Worm (Caenorhabditis elegans) whole organism, L1 larva: ENCODE data around the gene cutl-19.
A peak's percentile ranks its signal among the peaks of the same experiment; 100 is the strongest.

Source experiments
- C34B4.2 ChIP-seq: sonication (generic microtip); optimal IDR thresholded peaks from 2 replicates; lab custom pipeline; 2017; ENCODE audit warnings: mild to moderate bottlenecking, missing genetic modification characterization, missing compliant biosample characterization
- F16B12.6 ChIP-seq: fragments of 150-350 bp; optimal IDR thresholded peaks from 2 replicates; lab custom pipeline; 2014; ENCODE audit warnings: missing biosample characterization, missing genetic modification characterization
- aly-2 ChIP-seq: fragments of 150-350 bp; optimal IDR thresholded peaks from 2 replicates; lab custom pipeline; 2014; ENCODE audit warnings: missing biosample characterization, missing genetic modification characterization
- blmp-1 ChIP-seq: fragments of 150-350 bp; optimal IDR thresholded peaks from 2 replicates; lab custom pipeline; 2014; ENCODE audit warnings: missing biosample characterization, missing genetic modification characterization
- ceh-63 ChIP-seq: fragments of 200-800 bp; sonication (Bioruptor generic); optimal IDR thresholded peaks from 2 replicates; lab custom pipeline; 2018; ENCODE audit warnings: mild to moderate bottlenecking, missing genetic modification characterization, missing compliant biosample characterization
- ceh-82 ChIP-seq, 3 experiments: fragments of 150-350 bp in 1 of 3; sonication (generic microtip) in 2 of 3; optimal IDR thresholded peaks; 2 replicates each; lab custom pipeline; 2014 to 2017; ENCODE audit warnings: missing biosample characterization in 3 of 3, missing genetic modification characterization in 3 of 3
- ceh-88 ChIP-seq: fragments of 200-800 bp; sonication (Bioruptor generic); IDR thresholded peaks from 2 replicates; pipeline ENCODE4 v1.3.6; 2022; ENCODE audit warnings: missing genetic modification characterization, missing compliant biosample characterization
- ceh-90 ChIP-seq: sonication (generic microtip); optimal IDR thresholded peaks from 2 replicates; lab custom pipeline; 2016; ENCODE audit warnings: missing genetic modification characterization, missing compliant biosample characterization
- ces-1 ChIP-seq: fragments of 150-350 bp; optimal IDR thresholded peaks from 2 replicates; lab custom pipeline; 2014; ENCODE audit warnings: missing biosample characterization, missing genetic modification reagents, missing genetic modification characterization
- dpl-1 ChIP-seq, 3 experiments: fragments of 150-350 bp in 2 of 3; sonication (generic microtip) in 1 of 3; optimal IDR thresholded peaks; 2 replicates each; lab custom pipeline; 2014 to 2017; ENCODE audit warnings: missing biosample characterization in 3 of 3, missing genetic modification characterization in 3 of 3, missing genetic modification reagents in 3 of 3
- efl-1 ChIP-seq, 4 experiments: fragments of 150-350 bp; optimal IDR thresholded peaks in 3 of 4; peaks in 1 of 4; 1 replicate in 1 of 4; 2 replicates in 3 of 4; lab custom pipeline; 2014; ENCODE audit warnings: missing biosample characterization in 2 of 4, missing genetic modification characterization in 2 of 4, missing genetic modification reagents in 2 of 4
- efl-3 ChIP-seq: fragments of 200-800 bp; sonication (Bioruptor generic); optimal IDR thresholded peaks from 2 replicates; lab custom pipeline; 2018; ENCODE audit warnings: mild to moderate bottlenecking, missing genetic modification characterization, missing compliant biosample characterization
- egl-13 ChIP-seq: sonication (generic microtip); optimal IDR thresholded peaks from 2 replicates; lab custom pipeline; 2016; ENCODE audit warnings: missing genotype, missing genetic modification reagents, missing genetic modification characterization, missing compliant biosample characterization
- elt-2 ChIP-seq: sonication (generic microtip); optimal IDR thresholded peaks from 2 replicates; lab custom pipeline; 2016; ENCODE audit warnings: missing genetic modification characterization, mild to moderate bottlenecking, inconsistent platforms, missing compliant biosample characterization, missing genetic modification reagents
- elt-3 ChIP-seq, 6 experiments: fragments of 150-350 bp in 1 of 6; sonication (generic microtip); optimal IDR thresholded peaks; 2 replicates each; lab custom pipeline; 2017 to 2018; ENCODE audit warnings: missing biosample characterization in 6 of 6, missing genetic modification characterization in 6 of 6, inconsistent platforms in 1 of 6
- ets-5 ChIP-seq: fragments of 200-800 bp; sonication (Bioruptor generic); IDR thresholded peaks from 2 replicates; pipeline ENCODE4 v1.3.6; 2022; ENCODE audit warnings: missing genetic modification characterization, missing compliant biosample characterization
- fkh-10 ChIP-seq: sonication (generic microtip); optimal IDR thresholded peaks from 2 replicates; lab custom pipeline; 2017; ENCODE audit warnings: missing biosample characterization, missing genetic modification reagents, missing genetic modification characterization
- fkh-4 ChIP-seq: sonication (generic microtip); optimal IDR thresholded peaks from 2 replicates; lab custom pipeline; 2016; ENCODE audit warnings: missing compliant biosample characterization, missing genetic modification characterization, borderline replicate concordance
- grh-1 ChIP-seq: fragments of 200-800 bp; sonication (Bioruptor generic); IDR thresholded peaks from 2 replicates; pipeline ENCODE4 v1.3.6; 2022; ENCODE audit warnings: missing genetic modification reagents, missing genetic modification characterization, missing compliant biosample characterization
- hlh-4 ChIP-seq: sonication (generic microtip); optimal IDR thresholded peaks from 2 replicates; lab custom pipeline; 2016; ENCODE audit warnings: mild to moderate bottlenecking, missing genetic modification characterization, missing compliant biosample characterization
- irx-1 ChIP-seq: sonication (generic microtip); optimal IDR thresholded peaks from 2 replicates; lab custom pipeline; 2016; ENCODE audit warnings: missing genetic modification characterization, missing compliant biosample characterization
- jun-1 ChIP-seq: fragments of 150-350 bp; optimal IDR thresholded peaks from 2 replicates; lab custom pipeline; 2014; ENCODE audit warnings: missing biosample characterization, missing genetic modification reagents, missing genetic modification characterization
- lin-14 ChIP-seq: fragments of 200-800 bp; sonication (Bioruptor generic); optimal IDR thresholded peaks from 2 replicates; lab custom pipeline; 2018; ENCODE audit warnings: mild to moderate bottlenecking, missing genetic modification characterization, moderate library complexity, missing compliant biosample characterization
- lin-15B ChIP-seq: fragments of 150-350 bp; sonication (generic microtip); optimal IDR thresholded peaks from 3 replicates; lab custom pipeline; 2014; ENCODE audit warnings: missing biosample characterization, missing genetic modification characterization
- lin-35 ChIP-seq, 2 experiments: fragments of 150-350 bp; optimal IDR thresholded peaks; 2 replicates each; lab custom pipeline; 2014; ENCODE audit warnings: missing biosample characterization in 2 of 2, missing genetic modification characterization in 2 of 2, missing genetic modification reagents in 2 of 2
- lir-3 ChIP-seq: sonication (generic microtip); optimal IDR thresholded peaks from 2 replicates; lab custom pipeline; 2016; ENCODE audit warnings: mild to moderate bottlenecking, missing genetic modification characterization, moderate library complexity, missing compliant biosample characterization; ENCODE audit not compliant: poor library complexity
- lsy-2 ChIP-seq, 2 experiments: fragments of 150-350 bp; optimal IDR thresholded peaks; 2 replicates each; lab custom pipeline; 2014; ENCODE audit warnings: missing biosample characterization in 2 of 2, missing genetic modification characterization in 2 of 2
- mdl-1 ChIP-seq, 2 experiments: fragments of 150-350 bp; optimal IDR thresholded peaks; 2 replicates each; lab custom pipeline; 2014 to 2017; ENCODE audit warnings: missing biosample characterization in 2 of 2, missing genetic modification characterization in 2 of 2, inconsistent platforms in 1 of 2
- nhr-11 ChIP-seq: fragments of 150-350 bp; optimal IDR thresholded peaks from 2 replicates; lab custom pipeline; 2014; ENCODE audit warnings: missing biosample characterization, missing genetic modification characterization
- nhr-20 ChIP-seq: sonication (generic microtip); optimal IDR thresholded peaks from 2 replicates; lab custom pipeline; 2016; ENCODE audit warnings: mild to moderate bottlenecking, missing genetic modification characterization, missing compliant biosample characterization
- nhr-237 ChIP-seq: fragments of 150-350 bp; optimal IDR thresholded peaks from 2 replicates; lab custom pipeline; 2014; ENCODE audit warnings: missing biosample characterization, missing genetic modification characterization
- nhr-47 ChIP-seq: sonication (generic microtip); optimal IDR thresholded peaks from 2 replicates; lab custom pipeline; 2016; ENCODE audit warnings: mild to moderate bottlenecking, missing genetic modification characterization, moderate library complexity, missing compliant biosample characterization
- nhr-71 ChIP-seq: sonication (generic microtip); optimal IDR thresholded peaks from 2 replicates; lab custom pipeline; 2016; ENCODE audit warnings: mild to moderate bottlenecking, missing genetic modification characterization, moderate library complexity, missing compliant biosample characterization
- nhr-76 ChIP-seq: sonication (generic microtip); optimal IDR thresholded peaks from 2 replicates; lab custom pipeline; 2017; ENCODE audit warnings: missing biosample characterization, missing genetic modification characterization
- nhr-84 ChIP-seq: sonication (generic microtip); optimal IDR thresholded peaks from 2 replicates; lab custom pipeline; 2017; ENCODE audit warnings: missing biosample characterization, missing genetic modification characterization
- pag-3 ChIP-seq: sonication (generic microtip); optimal IDR thresholded peaks from 2 replicates; lab custom pipeline; 2017; ENCODE audit warnings: missing genetic modification characterization, mild to moderate bottlenecking, missing compliant biosample characterization, antibody characterized with exemption, borderline replicate concordance; ENCODE audit not compliant: insufficient read depth
- pax-3 ChIP-seq: fragments of 200-800 bp; sonication (Bioruptor generic); optimal IDR thresholded peaks from 2 replicates; lab custom pipeline; 2018; ENCODE audit warnings: mild to moderate bottlenecking, missing genetic modification characterization, moderate library complexity, missing compliant biosample characterization
- rnt-1 ChIP-seq: sonication (generic microtip); optimal IDR thresholded peaks from 2 replicates; lab custom pipeline; 2016; ENCODE audit warnings: mild to moderate bottlenecking, missing genetic modification characterization, moderate library complexity, missing compliant biosample characterization
- skn-1 ChIP-seq: fragments of 150-350 bp; optimal IDR thresholded peaks from 2 replicates; lab custom pipeline; 2014; ENCODE audit warnings: missing biosample characterization, missing genetic modification characterization
- snpc-4 ChIP-seq: fragments of 150-350 bp; optimal IDR thresholded peaks from 2 replicates; lab custom pipeline; 2014; ENCODE audit warnings: missing biosample characterization, missing genetic modification characterization
- snu-23 ChIP-seq: sonication (generic microtip); optimal IDR thresholded peaks from 2 replicates; lab custom pipeline; 2016; ENCODE audit warnings: missing genetic modification characterization, missing compliant biosample characterization
- sox-4 ChIP-seq: sonication (generic microtip); optimal IDR thresholded peaks from 2 replicates; lab custom pipeline; 2016; ENCODE audit warnings: missing genetic modification characterization, missing compliant biosample characterization
- sptf-1 ChIP-seq: fragments of 150-350 bp; optimal IDR thresholded peaks from 2 replicates; lab custom pipeline; 2014; ENCODE audit warnings: missing biosample characterization, missing genetic modification characterization
- swsn-7 ChIP-seq: sonication (generic microtip); optimal IDR thresholded peaks from 2 replicates; lab custom pipeline; 2016; ENCODE audit warnings: missing genetic modification characterization, missing compliant biosample characterization
- tbx-2 ChIP-seq: sonication (generic microtip); optimal IDR thresholded peaks from 2 replicates; lab custom pipeline; 2016; ENCODE audit warnings: missing genetic modification characterization, missing compliant biosample characterization
- unc-130 ChIP-seq: fragments of 150-350 bp; optimal IDR thresholded peaks from 2 replicates; lab custom pipeline; 2017; ENCODE audit warnings: missing biosample characterization, missing genetic modification characterization, inconsistent platforms
- unc-62 ChIP-seq: fragments of 150-350 bp; optimal IDR thresholded peaks from 2 replicates; lab custom pipeline; 2014; ENCODE audit warnings: missing biosample characterization, missing genetic modification reagents, missing genetic modification characterization
- unc-86 ChIP-seq: sonication (generic microtip); optimal IDR thresholded peaks from 2 replicates; lab custom pipeline; 2016; ENCODE audit warnings: missing genetic modification characterization, missing compliant biosample characterization
- unc-98 ChIP-seq: fragments of 200-800 bp; sonication (Bioruptor generic); IDR thresholded peaks from 2 replicates; pipeline ENCODE4 v1.3.6; 2022; ENCODE audit warnings: missing genetic modification characterization, missing compliant biosample characterization
- ztf-11 ChIP-seq, 2 experiments: sonication (generic microtip); optimal IDR thresholded peaks; 2 replicates each; lab custom pipeline; 2016 to 2017; ENCODE audit warnings: missing genetic modification characterization in 2 of 2, missing biosample characterization in 1 of 2, missing compliant biosample characterization in 1 of 2
- ztf-4 ChIP-seq: fragments of 150-350 bp; optimal IDR thresholded peaks from 2 replicates; lab custom pipeline; 2014; ENCODE audit warnings: missing biosample characterization, missing genetic modification characterization

Gene cutl-19

ce11 chrIII:5227831-5228467 is 10.5 kb upstream of the cutl-19 start, which contains the start of the genes C34E10.12, C34E10.10 and atp-2:
TSS of gene C34E10.12 (minus strand) at chrIII:5227881.
TSS of gene C34E10.10 (minus strand) at chrIII:5227884.
TSS of gene atp-2 (plus strand) at chrIII:5228417.
- peak; percentile 70 to 95 (median 73) for TF ChIP-seq ceh-82 (tag; optimal IDR thresholded peaks at IDR 0.05; lab: Kevin White, UChicago)
- peak; percentile 79 for TF ChIP-seq tbx-2
- peak; percentile 88 for TF ChIP-seq lin-15B (tag; lab: Kevin White, UChicago)
- peak; percentile 48 for TF ChIP-seq ceh-88 (GFP tag; lab: Robert Waterston, UW)
- peak; percentile 86 to 88 for TF ChIP-seq efl-1 (optimal IDR thresholded peaks at IDR 0.05; lab: Kevin White, UChicago)
- peak; percentile 79 to 97 for TF ChIP-seq efl-1 (GFP tag; optimal IDR thresholded peaks at IDR 0.05 in 1 of 2; lab: Kevin White, UChicago)
- TF ChIP-seq lin-35 (GFP tag; optimal IDR thresholded peaks at IDR 0.05; lab: Kevin White, UChicago), result peak; percentile 86 to 90
- no peak for TF ChIP-seq fkh-4
- TF ChIP-seq nhr-237, result peak; percentile 67
- peak; percentile 70 for TF ChIP-seq aly-2
- peak; percentile 84 for TF ChIP-seq unc-86 (tag; lab: Kevin White, UChicago)
- TF ChIP-seq snpc-4 (tag; lab: Kevin White, UChicago), result peak; percentile 46
- TF ChIP-seq dpl-1 (GFP tag; optimal IDR thresholded peaks at IDR 0.05; lab: Kevin White, UChicago), result peak; percentile 79 to 85 (median 82)
- no peak for TF ChIP-seq ets-5 (GFP tag; lab: Robert Waterston, UW)
- TF ChIP-seq egl-13 (tag; lab: Kevin White, UChicago), result peak; percentile 68
- TF ChIP-seq unc-62 (GFP tag; lab: Kevin White, UChicago), result no peak
- peak; percentile 99 for TF ChIP-seq C34B4.2
- TF ChIP-seq blmp-1, result peak; percentile 59
- TF ChIP-seq lir-3, result peak; percentile 80
- TF ChIP-seq ztf-4 (tag; lab: Kevin White, UChicago), result no peak
- peak; percentile 73 for TF ChIP-seq jun-1
- peak; percentile 31 for TF ChIP-seq ceh-90
- peak; percentile 90 for TF ChIP-seq lin-14 (GFP tag; lab: Kevin White, UChicago)
- peak; percentile 52; the same call in 1 of the 2 replicates for TF ChIP-seq grh-1 (GFP tag; lab: Robert Waterston, UW)
- TF ChIP-seq unc-130 (tag; lab: Kevin White, UChicago), result peak; percentile 87
- TF ChIP-seq elt-3 (tag; optimal IDR thresholded peaks at IDR 0.05; lab: Kevin White, UChicago), result peak in 3 of 6 experiments; percentile 44 to 89 (median 77)
- peak; percentile 89 for TF ChIP-seq nhr-47 (tag; lab: Kevin White, UChicago)
- peak; percentile 63 for TF ChIP-seq pax-3 (tag; lab: Kevin White, UChicago)
- no peak for TF ChIP-seq nhr-84 (tag; lab: Kevin White, UChicago)
- TF ChIP-seq rnt-1 (tag; lab: Kevin White, UChicago), result peak; percentile 90
- TF ChIP-seq efl-3 (GFP tag; lab: Kevin White, UChicago), result no peak
- TF ChIP-seq nhr-76 (tag; lab: Kevin White, UChicago), result no peak
- TF ChIP-seq fkh-10, result peak; percentile 60
- peak in 1 of 2 experiments; percentile 66 for TF ChIP-seq mdl-1 (tag; optimal IDR thresholded peaks at IDR 0.05; lab: Kevin White, UChicago)
- TF ChIP-seq ceh-63 (GFP tag; lab: Kevin White, UChicago), result no peak
- TF ChIP-seq hlh-4 (tag; lab: Kevin White, UChicago), result no peak
- TF ChIP-seq snu-23 (GFP tag; lab: Kevin White, UChicago), result peak; percentile 95
- TF ChIP-seq F16B12.6 (tag; lab: Kevin White, UChicago), result peak; percentile 55
- no peak for TF ChIP-seq sptf-1 (tag; lab: Kevin White, UChicago)
- peak; percentile 64 for TF ChIP-seq irx-1 (tag; lab: Kevin White, UChicago)
- TF ChIP-seq pag-3, result no peak
- peak; percentile 27 for TF ChIP-seq nhr-11 (tag; lab: Kevin White, UChicago)
- TF ChIP-seq skn-1 (tag; lab: Kevin White, UChicago), result peak; percentile 96
- TF ChIP-seq elt-2, result no peak
- TF ChIP-seq swsn-7 (tag; lab: Kevin White, UChicago), result peak; percentile 88
- peak; percentile 48 for TF ChIP-seq sox-4 (tag; lab: Kevin White, UChicago)
- TF ChIP-seq nhr-20 (tag; lab: Kevin White, UChicago), result peak; percentile 94
- TF ChIP-seq nhr-71 (tag; lab: Kevin White, UChicago), result peak; percentile 93
- TF ChIP-seq ces-1, result no peak
- no peak for TF ChIP-seq unc-98
- TF ChIP-seq lsy-2 (tag; optimal IDR thresholded peaks at IDR 0.05; lab: Kevin White, UChicago), result peak; percentile 90 to 94
- TF ChIP-seq ztf-11 (tag; optimal IDR thresholded peaks at IDR 0.05; lab: Kevin White, UChicago), result peak in 1 of 2 experiments; percentile 52
